Fruit fly (Drosophila melanogaster) whole organism, prepupa: ENCODE data around the gene CG12279.

Experiments used
- Blimp-1 ChIP-seq: fragments of 200-800 bp; sonication (Bioruptor generic); optimal IDR thresholded peaks from 3 replicates; lab custom pipeline; 2017; ENCODE audit warnings: missing biosample characterization, missing genetic modification characterization, mild to moderate bottlenecking, moderate library complexity, missing genetic modification reagents
- CG10631 ChIP-seq: fragments of 200-800 bp; sonication (Bioruptor generic); optimal IDR thresholded peaks from 2 replicates; lab custom pipeline; 2016; ENCODE audit warnings: missing biosample characterization, missing genetic modification characterization
- CG10669 ChIP-seq: fragments of 200-800 bp; sonication (Bioruptor generic); optimal IDR thresholded peaks from 3 replicates; lab custom pipeline; 2018; ENCODE audit warnings: missing biosample characterization, mild to moderate bottlenecking, missing genetic modification characterization, moderate library complexity
- CG11294 ChIP-seq: fragments of 200-800 bp; sonication (Bioruptor generic); IDR thresholded peaks from 2 replicates; pipeline ENCODE4 v1.3.6; 2022; ENCODE audit warnings: missing biosample characterization, missing genetic modification characterization
- CG11762 ChIP-seq: fragments of 200-800 bp; sonication (Bioruptor generic); optimal IDR thresholded peaks from 3 replicates; lab custom pipeline; 2016; ENCODE audit warnings: missing biosample characterization, missing genetic modification characterization; ENCODE audit not compliant: insufficient read depth
- CG1621 ChIP-seq: fragments of 200-800 bp; sonication (Bioruptor generic); optimal IDR thresholded peaks from 3 replicates; lab custom pipeline; 2018; ENCODE audit warnings: missing biosample characterization, mild to moderate bottlenecking, missing genetic modification characterization
- CG16779 ChIP-seq: fragments of 200-800 bp; sonication (Bioruptor generic); optimal IDR thresholded peaks from 3 replicates; lab custom pipeline; 2017; ENCODE audit warnings: missing biosample characterization, mild to moderate bottlenecking, missing genetic modification characterization
- CG34406 ChIP-seq: fragments of 200-800 bp; sonication (Bioruptor generic); optimal IDR thresholded peaks from 3 replicates; lab custom pipeline; 2016; ENCODE audit warnings: missing biosample characterization, missing genetic modification characterization
- CG6276 ChIP-seq: fragments of 200-800 bp; sonication (Bioruptor generic); optimal IDR thresholded peaks from 2 replicates; lab custom pipeline; 2017; ENCODE audit warnings: missing biosample characterization, mild to moderate bottlenecking, missing genetic modification characterization
- CG6792 ChIP-seq: fragments of 200-800 bp; sonication (Bioruptor generic); optimal IDR thresholded peaks from 3 replicates; lab custom pipeline; 2016; ENCODE audit warnings: missing biosample characterization, missing genetic modification characterization
- CG7368 ChIP-seq: fragments of 200-800 bp; sonication (Bioruptor generic); optimal IDR thresholded peaks from 3 replicates; lab custom pipeline; 2016; ENCODE audit warnings: missing biosample characterization, missing genetic modification characterization
- CG8119 ChIP-seq: fragments of 200-800 bp; sonication (Bioruptor generic); IDR thresholded peaks from 3 replicates; pipeline ENCODE4 v1.3.6; 2022; ENCODE audit warnings: missing biosample characterization, missing genetic modification characterization
- CG9139 ChIP-seq: fragments of 200-800 bp; sonication (Bioruptor generic); optimal IDR thresholded peaks from 3 replicates; lab custom pipeline; 2017; ENCODE audit warnings: missing biosample characterization, mild to moderate bottlenecking, missing genetic modification characterization
- Eip75B ChIP-seq: fragments of 200-800 bp; sonication (Bioruptor generic); optimal IDR thresholded peaks from 3 replicates; lab custom pipeline; 2016; ENCODE audit warnings: missing biosample characterization, missing genetic modification characterization
- Eip78C ChIP-seq: fragments of 200-800 bp; sonication (Bioruptor generic); peaks from one replicate; lab custom pipeline; 2016; ENCODE audit warnings: missing biosample characterization, missing genetic modification characterization
- Eip93F ChIP-seq: fragments of 200-800 bp; sonication (Bioruptor generic); optimal IDR thresholded peaks from 2 replicates; lab custom pipeline; 2016; ENCODE audit warnings: missing biosample characterization, mild to moderate bottlenecking, missing genetic modification characterization
- Ets21C ChIP-seq: fragments of 200-800 bp; sonication (Bioruptor generic); optimal IDR thresholded peaks from 3 replicates; lab custom pipeline; 2016; ENCODE audit warnings: missing biosample characterization, missing genetic modification characterization
- Ets96B ChIP-seq: fragments of 200-800 bp; optimal IDR thresholded peaks from 2 replicates; lab custom pipeline; 2019; ENCODE audit warnings: missing biosample characterization, mild to moderate bottlenecking, missing genetic modification characterization, moderate library complexity
- Gug ChIP-seq: fragments of 200-800 bp; sonication (Bioruptor generic); IDR thresholded peaks from 2 replicates; pipeline ENCODE4 v1.3.6; 2022; ENCODE audit warnings: missing biosample characterization, missing genetic modification characterization
- Hr38 ChIP-seq: sonication (Bioruptor generic); optimal IDR thresholded peaks from 2 replicates; lab custom pipeline; 2016; ENCODE audit warnings: missing biosample characterization, missing genetic modification characterization
- Hr39 ChIP-seq: fragments of 200-800 bp; sonication (Bioruptor generic); optimal IDR thresholded peaks from 2 replicates; lab custom pipeline; 2016; ENCODE audit warnings: missing biosample characterization, missing genetic modification characterization
- Hr4 ChIP-seq: fragments of 200-800 bp; sonication (Bioruptor generic); optimal IDR thresholded peaks from 3 replicates; lab custom pipeline; 2016; ENCODE audit warnings: missing biosample characterization, missing genetic modification characterization
- Lpt ChIP-seq: fragments of 200-800 bp; sonication (Bioruptor generic); optimal IDR thresholded peaks from 3 replicates; lab custom pipeline; 2016; ENCODE audit warnings: missing biosample characterization, missing genetic modification characterization
- Smox ChIP-seq: fragments of 200-800 bp; sonication (Bioruptor generic); optimal IDR thresholded peaks from 3 replicates; lab custom pipeline; 2016; ENCODE audit warnings: missing biosample characterization, missing genetic modification characterization
- Sox14 ChIP-seq: fragments of 200-800 bp; sonication (Bioruptor generic); optimal IDR thresholded peaks from 3 replicates; lab custom pipeline; 2016; ENCODE audit warnings: missing biosample characterization, missing genetic modification characterization
- Sox15 ChIP-seq: fragments of 200-800 bp; sonication (Bioruptor generic); optimal IDR thresholded peaks from 3 replicates; lab custom pipeline; 2016; ENCODE audit warnings: missing biosample characterization, missing genetic modification characterization
- achi ChIP-seq: fragments of 200-800 bp; sonication (Bioruptor generic); optimal IDR thresholded peaks from 3 replicates; lab custom pipeline; 2016; ENCODE audit warnings: missing biosample characterization, missing genetic modification characterization
- dac ChIP-seq: fragments of 200-800 bp; sonication (Bioruptor generic); optimal IDR thresholded peaks from 2 replicates; lab custom pipeline; 2017; ENCODE audit warnings: missing biosample characterization, mild to moderate bottlenecking, missing genetic modification characterization
- dsx ChIP-seq: fragments of 200-800 bp; optimal IDR thresholded peaks from 3 replicates; lab custom pipeline; 2019; ENCODE audit warnings: missing biosample characterization, mild to moderate bottlenecking, missing genetic modification characterization, moderate library complexity; ENCODE audit not compliant: poor library complexity, severe bottlenecking
- eg ChIP-seq: fragments of 200-800 bp; sonication (Bioruptor generic); IDR thresholded peaks from 3 replicates; pipeline ENCODE4 v1.3.6; 2022; ENCODE audit warnings: missing biosample characterization, missing genetic modification characterization
- esn ChIP-seq: fragments of 200-800 bp; sonication (Bioruptor generic); optimal IDR thresholded peaks from 2 replicates; lab custom pipeline; 2016; ENCODE audit warnings: missing biosample characterization, mild to moderate bottlenecking, missing genetic modification characterization, moderate library complexity
- fd59A ChIP-seq: fragments of 200-800 bp; sonication (Bioruptor generic); optimal IDR thresholded peaks from 2 replicates; lab custom pipeline; 2017; ENCODE audit warnings: missing biosample characterization, mild to moderate bottlenecking, missing genetic modification characterization, missing genetic modification reagents
- fd85E ChIP-seq: fragments of 200-800 bp; sonication (Bioruptor generic); optimal IDR thresholded peaks from 3 replicates; lab custom pipeline; 2016; ENCODE audit warnings: missing biosample characterization, missing genetic modification characterization
- lz ChIP-seq: fragments of 200-800 bp; sonication (Bioruptor generic); optimal IDR thresholded peaks from 3 replicates; lab custom pipeline; 2016; ENCODE audit warnings: missing biosample characterization, missing genetic modification characterization
- net ChIP-seq: fragments of 200-800 bp; sonication (Bioruptor generic); optimal IDR thresholded peaks from 3 replicates; lab custom pipeline; 2016; ENCODE audit warnings: missing biosample characterization, missing genetic modification characterization
- pdm3 ChIP-seq: fragments of 200-800 bp; sonication (Bioruptor generic); optimal IDR thresholded peaks from 3 replicates; lab custom pipeline; 2016; ENCODE audit warnings: missing biosample characterization, missing genetic modification characterization
- salr ChIP-seq, 2 experiments: fragments of 200-800 bp; sonication (Bioruptor generic); optimal IDR thresholded peaks; 3 replicates each; lab custom pipeline; 2016 to 2018; ENCODE audit warnings: missing biosample characterization in 2 of 2, missing genetic modification characterization in 2 of 2, mild to moderate bottlenecking in 1 of 2
- spab ChIP-seq: fragments of 200-800 bp; sonication (Bioruptor generic); optimal IDR thresholded peaks from 2 replicates; lab custom pipeline; 2017; ENCODE audit warnings: missing biosample characterization, mild to moderate bottlenecking, missing genetic modification characterization, missing genetic modification reagents
- ss ChIP-seq, 2 experiments: fragments of 200-800 bp; sonication (Bioruptor generic); optimal IDR thresholded peaks; 2 replicates in 1 of 2; 3 replicates in 1 of 2; lab custom pipeline; 2017 to 2018; ENCODE audit warnings: mild to moderate bottlenecking in 2 of 2, missing biosample characterization in 2 of 2, missing genetic modification characterization in 2 of 2, moderate library complexity in 1 of 2
- svp ChIP-seq: fragments of 200-800 bp; sonication (Bioruptor generic); peaks from one replicate; lab custom pipeline; 2016; ENCODE audit warnings: missing biosample characterization, missing genetic modification characterization
- topi ChIP-seq: fragments of 200-800 bp; sonication (Bioruptor generic); optimal IDR thresholded peaks from 3 replicates; lab custom pipeline; 2016; ENCODE audit warnings: missing biosample characterization, missing genetic modification characterization
- vri ChIP-seq: fragments of 200-800 bp; sonication (Bioruptor generic); optimal IDR thresholded peaks from 3 replicates; lab custom pipeline; 2016; ENCODE audit warnings: missing biosample characterization, mild to moderate bottlenecking, missing genetic modification characterization

CG12279 gene

dm6 chr3R:12719627-12720343, 14.9 kb downstream of the CG12279 start (continued):
- TF ChIP-seq achi (peak; percentile 66), dac (GFP tag; lab: Kevin White, UChicago) (no peak), svp (GFP tag; lab: Kevin White, UChicago) (peak; percentile 7), Hr4 (peak; percentile 41), Lpt (GFP tag; lab: Kevin White, UChicago) (no peak), CG10669 (GFP tag; lab: Kevin White, UChicago) (peak; percentile 64), Sox15 (no peak), Ets21C (GFP tag; lab: Kevin White, UChicago) (no peak), topi (GFP tag; lab: Kevin White, UChicago) (peak; percentile 44), Eip78C (GFP tag; lab: Kevin White, UChicago) (peak; percentile 80), ss (GFP tag; optimal IDR thresholded peaks at IDR 0.05; lab: Kevin White, UChicago) (peak; percentile 49), dsx (GFP tag; lab: Kevin White, UChicago) (peak; percentile 71), Eip93F (no peak), Eip75B (GFP tag; lab: Kevin White, UChicago) (peak; percentile 39), vri (GFP tag; lab: Kevin White, UChicago) (peak; percentile 46), CG34406 (peak; percentile 79), CG10631 (peak; percentile 55), CG11294 (peak; percentile 41), Hr39 (GFP tag; lab: Kevin White, UChicago) (peak; percentile 21), CG7368 (peak; percentile 33), fd85E (GFP tag; lab: Kevin White, UChicago) (peak; percentile 36), lz (GFP tag; lab: Kevin White, UChicago) (peak; percentile 38), CG8119 (GFP tag; lab: Robert Waterston, UW) (peak; percentile 51; the same call in 1 of the 3 replicates), CG9139 (peak; percentile 22), Hr38 (GFP tag; lab: Kevin White, UChicago) (no peak), Blimp-1 (GFP tag; lab: Kevin White, UChicago) (peak; percentile 44), eg (GFP tag; lab: Robert Waterston, UW) (peak; percentile 50), salr (GFP tag; optimal IDR thresholded peaks at IDR 0.05; lab: Kevin White, UChicago) (peak in 1 of 2 experiments; percentile 38), Gug (no peak), CG16779 (tag; lab: Kevin White, UChicago) (peak; percentile 71), Sox14 (GFP tag; lab: Kevin White, UChicago) (peak; percentile 9), pdm3 (GFP tag; lab: Kevin White, UChicago) (peak; percentile 44), Ets96B (peak; percentile 78), esn (GFP tag; lab: Kevin White, UChicago) (peak; percentile 68), net (peak; percentile 39), spab (peak; percentile 47), fd59A (GFP tag; lab: Kevin White, UChicago) (no peak), CG6276 (GFP tag; lab: Kevin White, UChicago) (peak; percentile 69), Smox (peak; percentile 42), CG11762 (GFP tag; lab: Kevin White, UChicago) (no peak), CG6792 (GFP tag; lab: Kevin White, UChicago) (peak; percentile 65), CG1621 (tag; lab: Kevin White, UChicago) (peak; percentile 13)
